Worm (Caenorhabditis elegans): Measurements from ENCODE around the gene wht-2.

- TF ChIP-seq T07F8.4 (tag; optimal IDR thresholded peaks at IDR 0.05) (no peak), lin-35 (GFP tag; optimal IDR thresholded peaks at IDR 0.05) (no peak), snpc-4 (GFP tag; optimal IDR thresholded peaks at IDR 0.05) (no peak), snpc-4 (tag; optimal IDR thresholded peaks at IDR 0.05) (no peak), snpc-1.3 (tag; optimal IDR thresholded peaks at IDR 0.05; ENCODE audit: insufficient read depth) (no peak), ets-4 (GFP tag; optimal IDR thresholded peaks at IDR 0.05) (no peak), lsl-1 (GFP tag; optimal IDR thresholded peaks at IDR 0.05) (no peak), ztf-3 (GFP tag; optimal IDR thresholded peaks at IDR 0.05) (no peak)
Measured at ce11 chrIV:11479095-11479494, 8.9 kb downstream of the wht-2 start, which contains the start of gene catp-8.
